Fruit fly (Drosophila melanogaster) whole organism, larva: ENCODE measurements around the gene her.

ENCODE experiments used
- noc ChIP-seq: fragments of 200-800 bp; sonication (Bioruptor generic); optimal IDR thresholded peaks from 3 replicates; lab custom pipeline; 2019; ENCODE audit warnings: missing biosample characterization, mild to moderate bottlenecking, missing genetic modification characterization, moderate library complexity

The her gene

dm6 chr2L:16676651-16677359 lies at the start of gene her, which contains the start of gene Trpgamma:
Gene her, plus strand, starts transcription at chr2L:16677185.
Gene Trpgamma, minus strand, starts transcription at chr2L:16676701.
- no peak for TF ChIP-seq noc

- TF ChIP-seq noc: no peak
These were observed 49.0 kb upstream of the her start for dm6 chr2L:16627948-16628347.

dm6 chr2L:16629176-16629575 lies 47.8 kb upstream of the her start:
- no peak for TF ChIP-seq noc

- TF ChIP-seq noc: no peak
These were observed 39.6 kb upstream of the her start for dm6 chr2L:16637335-16637734.

- TF ChIP-seq noc: no peak
These were observed 38.6 kb upstream of the her start for dm6 chr2L:16638349-16638748.

dm6 chr2L:16640846-16641245 lies 36.1 kb upstream of the her start:
- TF ChIP-seq noc: no peak

dm6 chr2L:16643445-16643844 lies 33.5 kb upstream of the her start:
- TF ChIP-seq noc: no peak

dm6 chr2L:16643961-16644360 lies 33.0 kb upstream of the her start:
- TF ChIP-seq noc: peak; percentile 60

dm6 chr2L:16645479-16646302 lies 31.3 kb upstream of the her start:
- TF ChIP-seq noc: no peak

- TF ChIP-seq noc: no peak
These were observed 29.2 kb upstream of the her start for dm6 chr2L:16647773-16648172.

- no peak for TF ChIP-seq noc
These were observed 28.1 kb upstream of the her start for dm6 chr2L:16648925-16649324.

- no peak for TF ChIP-seq noc
These were observed 23.4 kb upstream of the her start for dm6 chr2L:16653541-16653940.

dm6 chr2L:16656692-16657109 lies 20.3 kb upstream of the her start:
- no peak for TF ChIP-seq noc

- TF ChIP-seq noc: no peak
These were observed 19.5 kb upstream of the her start for dm6 chr2L:16657467-16657866.

- TF ChIP-seq noc: no peak
These were observed 4.7 kb upstream of the her start for dm6 chr2L:16672290-16672689.

dm6 chr2L:16679073-16679472 lies 2.1 kb downstream of the her start:
- no peak for TF ChIP-seq noc

dm6 chr2L:16679817-16680683 lies 3.1 kb downstream of the her start, which contains the start of the genes grp and squ:
Gene grp, plus strand, starts transcription at chr2L:16680054.
Gene squ, plus strand, starts transcription at chr2L:16680054.
- peak; percentile 28 for TF ChIP-seq noc
